Worm (Caenorhabditis elegans): ENCODE results near the gene str-101.

DNA sequence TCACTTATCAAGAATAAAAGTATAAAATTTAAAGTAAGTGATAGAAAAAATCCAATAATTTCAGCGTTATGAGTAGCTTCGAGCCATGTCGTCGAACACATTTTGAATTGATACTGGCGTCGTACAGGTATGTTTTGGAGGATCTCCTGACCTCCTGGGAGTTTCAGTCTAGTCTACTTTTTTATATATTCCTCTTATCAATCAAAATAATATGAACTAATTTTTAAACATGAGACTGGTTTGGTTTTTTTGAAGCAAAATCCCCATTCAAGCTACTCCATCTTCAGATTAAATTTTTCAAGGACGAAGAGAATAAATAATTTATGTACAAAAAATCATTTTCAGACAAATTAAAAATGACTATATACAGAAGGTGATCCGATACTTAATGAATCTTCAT lies at the start of gene str-101:
- TF ChIP-seq rcor-1 (GFP tag; IDR thresholded peaks at IDR 0.05) (no peak), unc-62 (GFP tag; optimal IDR thresholded peaks at IDR 0.05) (no peak), nfya-1 (tag; optimal IDR thresholded peaks at IDR 0.05; ENCODE audit: borderline replicate concordance, insufficient read depth) (no peak), aptf-2 (GFP tag; conservative IDR thresholded peaks at IDR 0.05) (no peak), lin-35 (GFP tag; optimal IDR thresholded peaks at IDR 0.05) (no peak), pha-4 (tag; optimal IDR thresholded peaks at IDR 0.05) (no peak), ceh-100 (GFP tag; IDR thresholded peaks at IDR 0.05) (no peak), C06A6.2 (GFP tag; conservative IDR thresholded peaks at IDR 0.05) (no peak), ztf-22 (GFP tag; optimal IDR thresholded peaks at IDR 0.05) (no peak), mcd-1 (GFP tag; IDR thresholded peaks at IDR 0.05) (no peak), ama-1 (optimal IDR thresholded peaks at IDR 0.05) (no peak), ama-1 (GFP tag; optimal IDR thresholded peaks at IDR 0.05) (no peak), egl-18 (GFP tag; IDR thresholded peaks at IDR 0.05) (no peak)
